Fruit fly (Drosophila melanogaster) Kc167 (cell line): ENCODE measurements around the gene CG10863.

Experiments
- Myc ChIP-seq: fragments of >200 bp; optimal IDR thresholded peaks from 2 replicates; lab custom pipeline; 2017; ENCODE audit warnings: missing external identifiers
- Sin3A ChIP-seq: fragments of >200 bp; optimal IDR thresholded peaks from 2 replicates; lab custom pipeline; 2018; ENCODE audit warnings: missing external identifiers
- h ChIP-seq: fragments of >200 bp; optimal IDR thresholded peaks from 3 replicates; lab custom pipeline; 2018; ENCODE audit warnings: missing external identifiers
- insv ChIP-seq: fragments of >200 bp; optimal IDR thresholded peaks from 3 replicates; lab custom pipeline; 2018; ENCODE audit warnings: missing external identifiers
- psq ChIP-seq: fragments of >200 bp; optimal IDR thresholded peaks from 2 replicates; lab custom pipeline; 2017; ENCODE audit warnings: missing external identifiers
- ttk ChIP-seq: sonication (Bioruptor generic); optimal IDR thresholded peaks from 2 replicates; lab custom pipeline; 2017; ENCODE audit warnings: missing external identifiers

DNA sequence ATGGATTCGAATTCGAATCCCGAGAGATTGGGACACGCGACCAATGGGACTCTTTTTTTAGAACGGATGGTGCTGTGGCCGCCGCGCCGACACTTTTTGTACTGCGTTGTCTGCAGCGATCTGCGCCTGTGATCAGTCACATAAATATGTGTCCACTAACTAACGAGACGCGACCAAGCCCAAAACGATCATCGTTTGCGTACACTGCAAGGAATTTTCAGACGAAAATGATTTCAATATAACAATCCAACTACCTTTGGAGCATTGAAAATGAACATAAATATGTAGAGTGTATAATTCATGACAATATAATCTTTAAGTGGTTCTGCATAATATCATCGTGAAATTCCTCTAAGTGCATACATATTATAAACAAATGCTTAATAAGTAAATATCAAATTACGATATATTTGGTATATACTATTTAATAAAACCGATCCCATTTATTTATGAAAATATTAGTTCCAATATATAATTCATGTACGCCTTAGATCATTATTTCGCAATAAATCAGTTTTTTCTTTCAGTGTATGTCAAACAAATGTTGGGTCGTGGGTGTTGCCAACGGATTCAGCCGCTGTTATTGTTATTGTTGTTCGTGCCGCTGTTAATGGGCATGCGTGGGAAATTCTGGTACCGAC, 6.6 kb downstream of the CG10863 start, which contains the start of gene Eip63F-1:
- no peak for TF ChIP-seq Sin3A (lab: Kevin White, UChicago)
- TF ChIP-seq ttk (lab: Kevin White, UChicago), result no peak
- TF ChIP-seq h (lab: Kevin White, UChicago), result no peak
- no peak for TF ChIP-seq psq
- TF ChIP-seq Myc (lab: Kevin White, UChicago), result no peak
- no peak for TF ChIP-seq insv (lab: Kevin White, UChicago)
